Fruit fly (Drosophila melanogaster) whole organism, embryonic: ENCODE data around the gene HDAC4.

ENCODE experiments used
- Awh ChIP-seq: fragments of 200-800 bp; sonication (Bioruptor generic); IDR thresholded peaks from 2 replicates; pipeline ENCODE4, ENCODE4 v1.3.6; 2022; ENCODE audit warnings: missing biosample characterization, missing genetic modification characterization
- CG10147 ChIP-seq: fragments of 200-800 bp; sonication (Bioruptor generic); optimal IDR thresholded peaks from 2 replicates; lab custom pipeline; 2019; ENCODE audit warnings: missing biosample characterization, mild to moderate bottlenecking, missing genetic modification characterization, moderate library complexity
- CG1024 ChIP-seq: fragments of 200-800 bp; sonication (Bioruptor generic); IDR thresholded peaks from 2 replicates; pipeline ENCODE4 v1.3.6; 2022; ENCODE audit warnings: missing biosample characterization, missing genetic modification characterization
- CG10321 ChIP-seq: fragments of 200-800 bp; sonication (Bioruptor generic); IDR thresholded peaks from 2 replicates; pipeline ENCODE4 v1.3.6; 2022; ENCODE audit warnings: missing biosample characterization, missing genetic modification characterization
- CG15514 ChIP-seq: fragments of 200-800 bp; sonication (Bioruptor generic); optimal IDR thresholded peaks from 3 replicates; lab custom pipeline; 2017; ENCODE audit warnings: missing biosample characterization, missing genetic modification characterization, mild to moderate bottlenecking, moderate library complexity, missing genetic modification reagents
- CG15601 ChIP-seq: fragments of 200-800 bp; sonication (Bioruptor generic); optimal IDR thresholded peaks from 3 replicates; lab custom pipeline; 2019; ENCODE audit warnings: missing biosample characterization, mild to moderate bottlenecking, missing genetic modification characterization, moderate library complexity
- CG16863 ChIP-seq: fragments of 200-800 bp; sonication (Bioruptor generic); optimal IDR thresholded peaks from 3 replicates; lab custom pipeline; 2016; ENCODE audit warnings: missing biosample characterization, missing genetic modification characterization
- CG1792 ChIP-seq: fragments of 200-800 bp; sonication (Bioruptor generic); optimal IDR thresholded peaks from 2 replicates; lab custom pipeline; 2016; ENCODE audit warnings: missing biosample characterization, missing genetic modification characterization
- CG32532 ChIP-seq: fragments of 200-800 bp; sonication (Bioruptor generic); IDR thresholded peaks from 2 replicates; pipeline ENCODE4 v1.3.6; 2022; ENCODE audit warnings: missing biosample characterization, missing genetic modification characterization
- CG3847 ChIP-seq: fragments of 200-800 bp; sonication (Bioruptor generic); IDR thresholded peaks from 2 replicates; pipeline ENCODE4 v1.3.6; 2022; ENCODE audit warnings: missing biosample characterization, missing genetic modification characterization
- CG4404 ChIP-seq: fragments of 200-800 bp; sonication (Bioruptor generic); IDR thresholded peaks from 2 replicates; pipeline ENCODE4 v1.3.6; 2022; ENCODE audit warnings: missing biosample characterization, missing genetic modification characterization
- CG4617 ChIP-seq: fragments of 200-800 bp; sonication (Bioruptor generic); optimal IDR thresholded peaks from 3 replicates; lab custom pipeline; 2016; ENCODE audit warnings: missing biosample characterization, missing genetic modification characterization, borderline replicate concordance
- CG8359 ChIP-seq: fragments of 200-800 bp; sonication (Bioruptor generic); optimal IDR thresholded peaks from 2 replicates; lab custom pipeline; 2017; ENCODE audit warnings: missing biosample characterization, mild to moderate bottlenecking, missing genetic modification characterization, borderline replicate concordance
- CG8388 ChIP-seq: fragments of 200-800 bp; sonication (Bioruptor generic); optimal IDR thresholded peaks from 2 replicates; lab custom pipeline; 2019; ENCODE audit warnings: missing biosample characterization, mild to moderate bottlenecking, missing genetic modification characterization, moderate library complexity
- CG9215 ChIP-seq: fragments of 200-800 bp; sonication (Bioruptor generic); IDR thresholded peaks from 2 replicates; pipeline ENCODE4 v1.3.6; 2022; ENCODE audit warnings: missing biosample characterization, missing genetic modification characterization
- Dek ChIP-seq: fragments of 200-800 bp; sonication (Bioruptor generic); optimal IDR thresholded peaks from 3 replicates; lab custom pipeline; 2019; ENCODE audit warnings: missing biosample characterization, mild to moderate bottlenecking, missing genetic modification characterization, moderate library complexity
- ERR ChIP-seq: fragments of 200-800 bp; sonication (Bioruptor generic); optimal IDR thresholded peaks from 2 replicates; lab custom pipeline; 2016; ENCODE audit warnings: missing biosample characterization, missing genetic modification characterization
- Hmr ChIP-seq: fragments of 200-800 bp; sonication (Bioruptor generic); optimal IDR thresholded peaks from 3 replicates; lab custom pipeline; 2017; ENCODE audit warnings: mild to moderate bottlenecking, missing biosample characterization, missing genetic modification reagents, missing genetic modification characterization
- Hr51 ChIP-seq, 2 experiments: fragments of 200-800 bp; sonication (Bioruptor generic); optimal IDR thresholded peaks; 2 replicates in 1 of 2; 3 replicates in 1 of 2; lab custom pipeline; 2016 to 2018; ENCODE audit warnings: missing biosample characterization in 2 of 2, missing genetic modification characterization in 2 of 2, mild to moderate bottlenecking in 1 of 2, moderate library complexity in 1 of 2
- Med ChIP-seq: fragments of 200-800 bp; sonication (Bioruptor generic); peaks from one replicate; lab custom pipeline; 2016; ENCODE audit warnings: missing biosample characterization, missing genetic modification characterization, mild to moderate bottlenecking, inconsistent platforms, moderate library complexity
- Meics ChIP-seq: fragments of 200-800 bp; sonication (Bioruptor generic); optimal IDR thresholded peaks from 2 replicates; lab custom pipeline; 2017; ENCODE audit warnings: missing biosample characterization, mild to moderate bottlenecking, missing genetic modification characterization
- NC2β ChIP-seq: fragments of 200-800 bp; sonication (Bioruptor generic); optimal IDR thresholded peaks from 2 replicates; lab custom pipeline; 2016; ENCODE audit warnings: missing biosample characterization, missing genetic modification characterization
- Pdp1 ChIP-seq, 2 experiments: fragments of 200-800 bp; sonication (Bioruptor generic); optimal IDR thresholded peaks; 3 replicates each; lab custom pipeline; 2016; ENCODE audit warnings: missing biosample characterization in 2 of 2, missing genetic modification characterization in 2 of 2, mild to moderate bottlenecking in 1 of 2, moderate library complexity in 1 of 2
- Rx ChIP-seq: fragments of 200-800 bp; sonication (Bioruptor generic); IDR thresholded peaks from 2 replicates; pipeline ENCODE4 v1.3.6; 2022; ENCODE audit warnings: missing biosample characterization, missing genetic modification characterization
- Taf1 ChIP-seq: fragments of 200-800 bp; sonication (Bioruptor generic); IDR thresholded peaks from 2 replicates; pipeline ENCODE4 v1.3.6; 2022; ENCODE audit warnings: missing biosample characterization, missing genetic modification characterization
- ara ChIP-seq: fragments of 200-800 bp; sonication (Bioruptor generic); IDR thresholded peaks from 2 replicates; pipeline ENCODE4 v1.3.6; 2022; ENCODE audit warnings: missing biosample characterization, missing genetic modification characterization
- ato ChIP-seq: fragments of 200-800 bp; sonication (Bioruptor generic); IDR thresholded peaks from 2 replicates; pipeline ENCODE4 v1.3.6; 2022; ENCODE audit warnings: missing biosample characterization, missing genetic modification characterization; ENCODE audit not compliant: partially characterized antibody
- ci ChIP-seq: fragments of 200-800 bp; sonication (Bioruptor generic); IDR thresholded peaks from 3 replicates; pipeline ENCODE4 v1.3.6; 2022; ENCODE audit warnings: missing biosample characterization, missing genetic modification characterization
- da ChIP-seq: fragments of 200-800 bp; sonication (Bioruptor generic); optimal IDR thresholded peaks from 2 replicates; lab custom pipeline; 2016; ENCODE audit warnings: missing biosample characterization, missing genetic modification characterization
- fd102C ChIP-seq: fragments of 200-800 bp; sonication (Bioruptor generic); optimal IDR thresholded peaks from 2 replicates; lab custom pipeline; 2018; ENCODE audit warnings: missing biosample characterization, mild to moderate bottlenecking, missing genetic modification characterization, moderate library complexity
- gcm ChIP-seq: fragments of 200-800 bp; sonication (Bioruptor generic); optimal IDR thresholded peaks from 2 replicates; lab custom pipeline; 2019; ENCODE audit warnings: missing biosample characterization, mild to moderate bottlenecking, missing genetic modification characterization, moderate library complexity
- grau ChIP-seq: fragments of 200-800 bp; optimal IDR thresholded peaks from 3 replicates; lab custom pipeline; 2019; ENCODE audit warnings: missing biosample characterization, mild to moderate bottlenecking, missing genetic modification characterization, moderate library complexity
- grn ChIP-seq: fragments of 200-800 bp; sonication (Bioruptor generic); optimal IDR thresholded peaks from 3 replicates; lab custom pipeline; 2017; ENCODE audit warnings: missing biosample characterization, missing genetic modification characterization
- gsb-n ChIP-seq: fragments of 200-800 bp; sonication (Bioruptor generic); optimal IDR thresholded peaks from 3 replicates; lab custom pipeline; 2018; ENCODE audit warnings: missing biosample characterization, mild to moderate bottlenecking, missing genetic modification characterization
- ind ChIP-seq: fragments of 200-800 bp; sonication (Bioruptor generic); optimal IDR thresholded peaks from 3 replicates; lab custom pipeline; 2016; ENCODE audit warnings: missing biosample characterization, missing genetic modification characterization
- jumu ChIP-seq: fragments of 200-800 bp; sonication (Bioruptor generic); optimal IDR thresholded peaks from 3 replicates; lab custom pipeline; 2016; ENCODE audit warnings: missing biosample characterization, missing genetic modification characterization
- nerfin-2 ChIP-seq: fragments of 200-800 bp; sonication (Bioruptor generic); IDR thresholded peaks from 2 replicates; pipeline ENCODE4 v1.3.6; 2022; ENCODE audit warnings: missing biosample characterization, missing genetic modification characterization; ENCODE audit not compliant: partially characterized antibody
- p53 ChIP-seq: fragments of 200-800 bp; sonication (Bioruptor generic); optimal IDR thresholded peaks from 2 replicates; lab custom pipeline; 2016; ENCODE audit warnings: missing biosample characterization, missing genetic modification characterization
- pb ChIP-seq: fragments of 200-800 bp; sonication (Bioruptor generic); optimal IDR thresholded peaks from 3 replicates; lab custom pipeline; 2016; ENCODE audit warnings: missing biosample characterization, missing genetic modification characterization
- prd ChIP-seq, 3 experiments: fragments of >200 bp in 2 of 3; fragments of 200-800 bp in 1 of 3; sonication (Bioruptor generic) in 1 of 3; optimal IDR thresholded peaks in 2 of 3; IDR thresholded peaks in 1 of 3; 2 replicates in 2 of 3; 3 replicates in 1 of 3; pipeline versions ENCODE4 v1.3.6 to Lab custom; 2017 to 2022; ENCODE audit warnings: missing biosample characterization in 1 of 3, missing genetic modification characterization in 1 of 3
- repo ChIP-seq: fragments of 200-800 bp; sonication (Bioruptor generic); optimal IDR thresholded peaks from 2 replicates; lab custom pipeline; 2016; ENCODE audit warnings: missing biosample characterization, missing genetic modification characterization
- row ChIP-seq: fragments of 200-800 bp; sonication (Bioruptor generic); IDR thresholded peaks from 3 replicates; pipeline ENCODE4 v1.3.6; 2022; ENCODE audit warnings: missing biosample characterization, missing genetic modification characterization
- sc ChIP-seq, 3 experiments: fragments of >200 bp in 2 of 3; fragments of 200-800 bp in 1 of 3; sonication (Bioruptor generic) in 1 of 3; optimal IDR thresholded peaks; 2 replicates in 2 of 3; 3 replicates in 1 of 3; lab custom pipeline; 2017; ENCODE audit warnings: mild to moderate bottlenecking in 1 of 3, missing biosample characterization in 1 of 3, missing genetic modification characterization in 1 of 3, missing genetic modification reagents in 1 of 3
- seq ChIP-seq: fragments of 200-800 bp; sonication (Bioruptor generic); IDR thresholded peaks from 2 replicates; pipeline ENCODE4 v1.3.6; 2022; ENCODE audit warnings: missing biosample characterization, missing genetic modification characterization
- slp2 ChIP-seq: fragments of 200-800 bp; sonication (Bioruptor generic); optimal IDR thresholded peaks from 2 replicates; lab custom pipeline; 2016; ENCODE audit warnings: missing biosample characterization, missing genetic modification characterization
- sob ChIP-seq: fragments of 200-800 bp; sonication (Bioruptor generic); IDR thresholded peaks from 2 replicates; pipeline ENCODE4 v1.3.6; 2022; ENCODE audit warnings: missing biosample characterization, missing genetic modification characterization
- tin ChIP-seq: fragments of 200-800 bp; sonication (Bioruptor generic); optimal IDR thresholded peaks from 3 replicates; lab custom pipeline; 2016; ENCODE audit warnings: missing biosample characterization, missing genetic modification characterization
- tio ChIP-seq: fragments of 200-800 bp; sonication (Bioruptor generic); optimal IDR thresholded peaks from 2 replicates; lab custom pipeline; 2017; ENCODE audit warnings: missing biosample characterization, missing genetic modification characterization, inconsistent platforms
- usp ChIP-seq: fragments of >200 bp; optimal IDR thresholded peaks from 2 replicates; lab custom pipeline; 2017; ENCODE audit warnings: missing biosample characterization, missing genetic modification characterization
- vfl ChIP-seq: fragments of 200-800 bp; sonication (Bioruptor generic); optimal IDR thresholded peaks from 2 replicates; lab custom pipeline; 2016; ENCODE audit warnings: missing biosample characterization, missing genetic modification characterization

Gene HDAC4

DNA sequence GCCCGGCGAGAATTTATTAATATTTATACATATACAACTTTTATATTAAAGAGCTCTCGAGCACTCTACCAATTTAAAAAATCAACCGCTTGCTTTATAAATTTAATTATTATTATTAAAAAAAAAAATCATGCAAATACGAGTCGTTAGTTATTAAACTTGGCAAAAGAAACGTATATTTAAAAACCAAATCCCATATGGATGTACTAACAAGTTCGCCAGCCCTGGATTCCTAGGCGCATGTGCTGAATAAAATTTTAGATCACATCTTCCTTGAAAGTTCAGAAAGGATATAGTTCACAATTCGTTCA is 26.7 kb downstream of the HDAC4 start, which contains the start of gene comt (continued):
- no peak for TF ChIP-seq grn
- peak; percentile 71; the same call in 2 of the 3 replicates for TF ChIP-seq ci
- no peak for TF ChIP-seq vfl
- no peak for TF ChIP-seq da (GFP tag; lab: Kevin White, UChicago)
- no peak for TF ChIP-seq prd (optimal IDR thresholded peaks at IDR 0.05; lab: Kevin White, UChicago)
- TF ChIP-seq prd (GFP tag; IDR thresholded peaks at IDR 0.05; lab: Robert Waterston, UW): peak; percentile 77
- TF ChIP-seq ind (GFP tag; lab: Kevin White, UChicago): peak; percentile 40
- peak; percentile 51 for TF ChIP-seq tin (GFP tag; lab: Kevin White, UChicago)
- no peak for TF ChIP-seq CG10321 (GFP tag; lab: Robert Waterston, UW)
- no peak for TF ChIP-seq p53
- TF ChIP-seq usp (GFP tag; lab: Kevin White, UChicago): no peak
- no peak for TF ChIP-seq CG4617 (GFP tag; lab: Kevin White, UChicago)
- peak; percentile 44 for TF ChIP-seq tio (GFP tag; lab: Kevin White, UChicago)
- TF ChIP-seq Meics (GFP tag; lab: Kevin White, UChicago): no peak
- TF ChIP-seq Pdp1 (GFP tag; optimal IDR thresholded peaks at IDR 0.05; lab: Kevin White, UChicago): no peak
- TF ChIP-seq CG1024 (GFP tag; lab: Robert Waterston, UW): no peak
- TF ChIP-seq CG8359 (GFP tag; lab: Kevin White, UChicago): peak; percentile 25
- no peak for TF ChIP-seq gsb-n (tag; lab: Kevin White, UChicago)
- TF ChIP-seq sc (optimal IDR thresholded peaks at IDR 0.05; lab: Kevin White, UChicago): no peak
- peak; percentile 31 for TF ChIP-seq sc (GFP tag; optimal IDR thresholded peaks at IDR 0.05; lab: Kevin White, UChicago)
- peak; percentile 74 for TF ChIP-seq Med
- no peak for TF ChIP-seq fd102C (GFP tag; lab: Kevin White, UChicago)
- TF ChIP-seq Hmr (GFP tag; lab: Kevin White, UChicago): no peak
- TF ChIP-seq Hr51 (GFP tag; optimal IDR thresholded peaks at IDR 0.05; lab: Kevin White, UChicago): no peak
- peak; percentile 65 for TF ChIP-seq grau (tag; lab: Kevin White, UChicago)
- peak; percentile 74 for TF ChIP-seq Awh (GFP tag; lab: Robert Waterston, UW)
- TF ChIP-seq CG8388 (GFP tag; lab: Kevin White, UChicago): no peak
- TF ChIP-seq row (GFP tag; lab: Robert Waterston, UW): peak; percentile 61
- TF ChIP-seq slp2 (GFP tag; lab: Kevin White, UChicago): no peak
- TF ChIP-seq nerfin-2: no peak
- no peak for TF ChIP-seq Taf1 (GFP tag; lab: Robert Waterston, UW)
- no peak for TF ChIP-seq CG1792 (GFP tag; lab: Kevin White, UChicago)
- TF ChIP-seq NC2β (GFP tag; lab: Kevin White, UChicago): no peak
- peak; percentile 60 for TF ChIP-seq gcm (GFP tag; lab: Kevin White, UChicago)
- TF ChIP-seq sob (GFP tag; lab: Robert Waterston, UW): peak; percentile 45
- TF ChIP-seq CG15514 (GFP tag; lab: Kevin White, UChicago): no peak
- no peak for TF ChIP-seq CG3847
- no peak for TF ChIP-seq CG16863 (GFP tag; lab: Kevin White, UChicago)
- no peak for TF ChIP-seq Rx (GFP tag; lab: Robert Waterston, UW)
- no peak for TF ChIP-seq ERR (GFP tag; lab: Kevin White, UChicago)
- peak; percentile 72 for TF ChIP-seq CG32532 (GFP tag; lab: Robert Waterston, UW)
- TF ChIP-seq CG9215 (GFP tag; lab: Robert Waterston, UW): no peak
- TF ChIP-seq seq (GFP tag; lab: Robert Waterston, UW): 0 out of 2 replicates have a peak, but pooled peaks have one; percentile 17
- peak; percentile 75 for TF ChIP-seq CG10147 (GFP tag; lab: Kevin White, UChicago)
- TF ChIP-seq CG4404 (GFP tag; lab: Robert Waterston, UW): no peak
- TF ChIP-seq Dek (tag; lab: Kevin White, UChicago): peak; percentile 63
- peak; percentile 70 for TF ChIP-seq CG15601 (tag; lab: Kevin White, UChicago)
- no peak for TF ChIP-seq pb (GFP tag; lab: Kevin White, UChicago)
- no peak for TF ChIP-seq jumu (GFP tag; lab: Kevin White, UChicago)
- TF ChIP-seq ato: no peak
- TF ChIP-seq repo (GFP tag; lab: Kevin White, UChicago): no peak
- TF ChIP-seq ara: peak; percentile 63; the same call in 1 of the 2 replicates
